Worm (Caenorhabditis elegans) whole organism, L1 larva: Measurements from ENCODE around the gene K02B7.3.

ENCODE experiments used
- C16A3.4 ChIP-seq: fragments of 150-350 bp; optimal IDR thresholded peaks from 2 replicates; lab custom pipeline; 2014; ENCODE audit warnings: missing biosample characterization, missing genetic modification characterization
- blmp-1 ChIP-seq: fragments of 150-350 bp; optimal IDR thresholded peaks from 2 replicates; lab custom pipeline; 2014; ENCODE audit warnings: missing biosample characterization, missing genetic modification characterization
- ceh-63 ChIP-seq: fragments of 200-800 bp; sonication (Bioruptor generic); optimal IDR thresholded peaks from 2 replicates; lab custom pipeline; 2018; ENCODE audit warnings: mild to moderate bottlenecking, missing genetic modification characterization, missing compliant biosample characterization
- ceh-82 ChIP-seq, 3 experiments: fragments of 150-350 bp in 1 of 3; sonication (generic microtip) in 2 of 3; optimal IDR thresholded peaks; 2 replicates each; lab custom pipeline; 2014 to 2017; ENCODE audit warnings: missing biosample characterization in 3 of 3, missing genetic modification characterization in 3 of 3
- ceh-90 ChIP-seq: sonication (generic microtip); optimal IDR thresholded peaks from 2 replicates; lab custom pipeline; 2016; ENCODE audit warnings: missing genetic modification characterization, missing compliant biosample characterization
- dpl-1 ChIP-seq, 3 experiments: fragments of 150-350 bp in 2 of 3; sonication (generic microtip) in 1 of 3; optimal IDR thresholded peaks; 2 replicates each; lab custom pipeline; 2014 to 2017; ENCODE audit warnings: missing biosample characterization in 3 of 3, missing genetic modification characterization in 3 of 3, missing genetic modification reagents in 3 of 3
- dsc-1 ChIP-seq: sonication (generic microtip); optimal IDR thresholded peaks from 2 replicates; lab custom pipeline; 2016; ENCODE audit warnings: mild to moderate bottlenecking, missing genetic modification characterization, missing compliant biosample characterization
- efl-1 ChIP-seq, 4 experiments: fragments of 150-350 bp; optimal IDR thresholded peaks in 3 of 4; peaks in 1 of 4; 1 replicate in 1 of 4; 2 replicates in 3 of 4; lab custom pipeline; 2014; ENCODE audit warnings: missing biosample characterization in 2 of 4, missing genetic modification characterization in 2 of 4, missing genetic modification reagents in 2 of 4
- egl-27 ChIP-seq, 2 experiments: fragments of 150-350 bp in 1 of 2; sonication (generic microtip); optimal IDR thresholded peaks; 3 replicates each; lab custom pipeline; 2017 to 2018; ENCODE audit warnings: missing biosample characterization in 2 of 2, missing genetic modification characterization in 2 of 2, missing genetic modification reagents in 2 of 2
- elt-3 ChIP-seq, 6 experiments: fragments of 150-350 bp in 1 of 6; sonication (generic microtip); optimal IDR thresholded peaks; 2 replicates each; lab custom pipeline; 2017 to 2018; ENCODE audit warnings: missing biosample characterization in 6 of 6, missing genetic modification characterization in 6 of 6, inconsistent platforms in 1 of 6
- ets-5 ChIP-seq: fragments of 200-800 bp; sonication (Bioruptor generic); IDR thresholded peaks from 2 replicates; pipeline ENCODE4 v1.3.6; 2022; ENCODE audit warnings: missing genetic modification characterization, missing compliant biosample characterization
- fkh-4 ChIP-seq: sonication (generic microtip); optimal IDR thresholded peaks from 2 replicates; lab custom pipeline; 2016; ENCODE audit warnings: missing compliant biosample characterization, missing genetic modification characterization, borderline replicate concordance
- fkh-8 ChIP-seq: sonication (generic microtip); optimal IDR thresholded peaks from 2 replicates; lab custom pipeline; 2016; ENCODE audit warnings: mild to moderate bottlenecking, missing genetic modification characterization, missing compliant biosample characterization
- fos-1 ChIP-seq: fragments of 150-350 bp; optimal IDR thresholded peaks from 2 replicates; lab custom pipeline; 2014; ENCODE audit warnings: missing biosample characterization, missing genetic modification characterization
- grh-1 ChIP-seq: fragments of 200-800 bp; sonication (Bioruptor generic); IDR thresholded peaks from 2 replicates; pipeline ENCODE4 v1.3.6; 2022; ENCODE audit warnings: missing genetic modification reagents, missing genetic modification characterization, missing compliant biosample characterization
- hlh-4 ChIP-seq: sonication (generic microtip); optimal IDR thresholded peaks from 2 replicates; lab custom pipeline; 2016; ENCODE audit warnings: mild to moderate bottlenecking, missing genetic modification characterization, missing compliant biosample characterization
- irx-1 ChIP-seq: sonication (generic microtip); optimal IDR thresholded peaks from 2 replicates; lab custom pipeline; 2016; ENCODE audit warnings: missing genetic modification characterization, missing compliant biosample characterization
- isw-1 ChIP-seq: fragments of 200-800 bp; sonication (Bioruptor generic); IDR thresholded peaks from 2 replicates; pipeline ENCODE4 v1.3.6; 2022; ENCODE audit warnings: missing genetic modification characterization, missing compliant biosample characterization
- lin-14 ChIP-seq: fragments of 200-800 bp; sonication (Bioruptor generic); optimal IDR thresholded peaks from 2 replicates; lab custom pipeline; 2018; ENCODE audit warnings: mild to moderate bottlenecking, missing genetic modification characterization, moderate library complexity, missing compliant biosample characterization
- lin-39 ChIP-seq: fragments of 150-350 bp; optimal IDR thresholded peaks from 2 replicates; lab custom pipeline; 2014; ENCODE audit warnings: missing biosample characterization, missing genetic modification reagents, missing genetic modification characterization
- lsy-2 ChIP-seq, 2 experiments: fragments of 150-350 bp; optimal IDR thresholded peaks; 2 replicates each; lab custom pipeline; 2014; ENCODE audit warnings: missing biosample characterization in 2 of 2, missing genetic modification characterization in 2 of 2
- mab-9 ChIP-seq: fragments of 200-800 bp; sonication (Bioruptor generic); IDR thresholded peaks from 2 replicates; pipeline ENCODE4 v1.3.6; 2022; ENCODE audit warnings: missing genetic modification reagents, missing genetic modification characterization, missing compliant biosample characterization
- mdl-1 ChIP-seq, 2 experiments: fragments of 150-350 bp; optimal IDR thresholded peaks; 2 replicates each; lab custom pipeline; 2014 to 2017; ENCODE audit warnings: missing biosample characterization in 2 of 2, missing genetic modification characterization in 2 of 2, inconsistent platforms in 1 of 2
- mep-1 ChIP-seq: fragments of 150-350 bp; optimal IDR thresholded peaks from 2 replicates; lab custom pipeline; 2014; ENCODE audit warnings: missing biosample characterization, missing genetic modification characterization
- nhr-47 ChIP-seq: sonication (generic microtip); optimal IDR thresholded peaks from 2 replicates; lab custom pipeline; 2016; ENCODE audit warnings: mild to moderate bottlenecking, missing genetic modification characterization, moderate library complexity, missing compliant biosample characterization
- nhr-71 ChIP-seq: sonication (generic microtip); optimal IDR thresholded peaks from 2 replicates; lab custom pipeline; 2016; ENCODE audit warnings: mild to moderate bottlenecking, missing genetic modification characterization, moderate library complexity, missing compliant biosample characterization
- nhr-76 ChIP-seq: sonication (generic microtip); optimal IDR thresholded peaks from 2 replicates; lab custom pipeline; 2017; ENCODE audit warnings: missing biosample characterization, missing genetic modification characterization
- nhr-84 ChIP-seq: sonication (generic microtip); optimal IDR thresholded peaks from 2 replicates; lab custom pipeline; 2017; ENCODE audit warnings: missing biosample characterization, missing genetic modification characterization
- nhr-85 ChIP-seq: sonication (generic microtip); peaks from one replicate; lab custom pipeline; 2016; ENCODE audit warnings: missing genetic modification characterization, inconsistent platforms, missing compliant biosample characterization
- pqm-1 ChIP-seq: sonication (generic microtip); optimal IDR thresholded peaks from 3 replicates; lab custom pipeline; 2017; ENCODE audit warnings: missing biosample characterization, missing genetic modification characterization
- snpc-4 ChIP-seq: fragments of 150-350 bp; optimal IDR thresholded peaks from 2 replicates; lab custom pipeline; 2014; ENCODE audit warnings: missing biosample characterization, missing genetic modification characterization
- snu-23 ChIP-seq: sonication (generic microtip); optimal IDR thresholded peaks from 2 replicates; lab custom pipeline; 2016; ENCODE audit warnings: missing genetic modification characterization, missing compliant biosample characterization
- swsn-7 ChIP-seq: sonication (generic microtip); optimal IDR thresholded peaks from 2 replicates; lab custom pipeline; 2016; ENCODE audit warnings: missing genetic modification characterization, missing compliant biosample characterization
- tbx-2 ChIP-seq: sonication (generic microtip); optimal IDR thresholded peaks from 2 replicates; lab custom pipeline; 2016; ENCODE audit warnings: missing genetic modification characterization, missing compliant biosample characterization
- unc-30 ChIP-seq: sonication (generic microtip); optimal IDR thresholded peaks from 2 replicates; lab custom pipeline; 2017; ENCODE audit warnings: missing biosample characterization, missing genetic modification characterization
- unc-98 ChIP-seq: fragments of 200-800 bp; sonication (Bioruptor generic); IDR thresholded peaks from 2 replicates; pipeline ENCODE4 v1.3.6; 2022; ENCODE audit warnings: missing genetic modification characterization, missing compliant biosample characterization
- zag-1 ChIP-seq: fragments of 150-350 bp; optimal IDR thresholded peaks from 2 replicates; lab custom pipeline; 2014; ENCODE audit warnings: missing biosample characterization, missing genetic modification characterization
- ztf-4 ChIP-seq: fragments of 150-350 bp; optimal IDR thresholded peaks from 2 replicates; lab custom pipeline; 2014; ENCODE audit warnings: missing biosample characterization, missing genetic modification characterization

Gene K02B7.3

DNA sequence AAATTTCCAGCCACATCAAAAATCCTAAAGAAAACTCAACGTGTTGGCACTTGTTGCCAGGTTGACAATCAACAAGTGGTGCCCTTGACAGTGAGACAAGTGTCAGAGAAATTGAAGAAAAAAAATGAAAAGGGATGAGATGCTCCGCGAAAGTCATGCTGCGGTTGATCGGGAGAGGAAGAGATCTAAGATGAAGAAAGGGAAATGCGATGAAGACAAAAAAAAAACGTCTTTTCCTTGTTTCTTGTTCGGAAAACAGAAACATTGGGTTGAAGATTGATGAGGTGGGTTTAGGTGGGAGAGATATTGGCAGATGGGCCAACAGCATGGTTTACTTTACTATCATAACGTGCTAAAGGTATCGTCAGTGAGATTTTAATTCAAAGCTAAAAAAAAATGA is 24.9 kb downstream of the K02B7.3 start (continued):
- TF ChIP-seq tbx-2 (tag; lab: Kevin White, UChicago), result no peak
- no peak for TF ChIP-seq nhr-76
- no peak for TF ChIP-seq fkh-8 (tag; lab: Kevin White, UChicago)
- TF ChIP-seq ceh-82 (tag; optimal IDR thresholded peaks at IDR 0.05; lab: Kevin White, UChicago), result no peak
- TF ChIP-seq dsc-1, result no peak
- peak; percentile 12 for TF ChIP-seq nhr-85 (tag; lab: Kevin White, UChicago)
- no peak for TF ChIP-seq C16A3.4 (tag; lab: Kevin White, UChicago)
- no peak for TF ChIP-seq ztf-4
- TF ChIP-seq mdl-1 (tag; optimal IDR thresholded peaks at IDR 0.05; lab: Kevin White, UChicago), result no peak
- peak; percentile 71 for TF ChIP-seq lin-14 (GFP tag; lab: Kevin White, UChicago)
- TF ChIP-seq egl-27 (tag; optimal IDR thresholded peaks at IDR 0.05; lab: Kevin White, UChicago), result no peak
- no peak for TF ChIP-seq ceh-90 (tag; lab: Kevin White, UChicago)
- no peak for TF ChIP-seq nhr-84 (tag; lab: Kevin White, UChicago)
- no peak for TF ChIP-seq unc-98 (GFP tag; lab: Robert Waterston, UW)
- no peak for TF ChIP-seq efl-1 (optimal IDR thresholded peaks at IDR 0.05; lab: Kevin White, UChicago)
- TF ChIP-seq efl-1 (GFP tag; optimal IDR thresholded peaks at IDR 0.05 in 1 of 2; lab: Kevin White, UChicago), result peak in 1 of 2 experiments; percentile 57

ce11 chrII:14668608-14669007 is 26.5 kb downstream of the K02B7.3 start:
- no peak for TF ChIP-seq grh-1 (GFP tag; lab: Robert Waterston, UW)

ce11 chrII:14666274-14666673 is 28.8 kb downstream of the K02B7.3 start:
- no peak for TF ChIP-seq ceh-63 (GFP tag; lab: Kevin White, UChicago)
- TF ChIP-seq mab-9, result no peak
- TF ChIP-seq isw-1, result no peak
- TF ChIP-seq fkh-4 (tag; lab: Kevin White, UChicago), result no peak
- no peak for TF ChIP-seq unc-98 (GFP tag; lab: Robert Waterston, UW)

DNA sequence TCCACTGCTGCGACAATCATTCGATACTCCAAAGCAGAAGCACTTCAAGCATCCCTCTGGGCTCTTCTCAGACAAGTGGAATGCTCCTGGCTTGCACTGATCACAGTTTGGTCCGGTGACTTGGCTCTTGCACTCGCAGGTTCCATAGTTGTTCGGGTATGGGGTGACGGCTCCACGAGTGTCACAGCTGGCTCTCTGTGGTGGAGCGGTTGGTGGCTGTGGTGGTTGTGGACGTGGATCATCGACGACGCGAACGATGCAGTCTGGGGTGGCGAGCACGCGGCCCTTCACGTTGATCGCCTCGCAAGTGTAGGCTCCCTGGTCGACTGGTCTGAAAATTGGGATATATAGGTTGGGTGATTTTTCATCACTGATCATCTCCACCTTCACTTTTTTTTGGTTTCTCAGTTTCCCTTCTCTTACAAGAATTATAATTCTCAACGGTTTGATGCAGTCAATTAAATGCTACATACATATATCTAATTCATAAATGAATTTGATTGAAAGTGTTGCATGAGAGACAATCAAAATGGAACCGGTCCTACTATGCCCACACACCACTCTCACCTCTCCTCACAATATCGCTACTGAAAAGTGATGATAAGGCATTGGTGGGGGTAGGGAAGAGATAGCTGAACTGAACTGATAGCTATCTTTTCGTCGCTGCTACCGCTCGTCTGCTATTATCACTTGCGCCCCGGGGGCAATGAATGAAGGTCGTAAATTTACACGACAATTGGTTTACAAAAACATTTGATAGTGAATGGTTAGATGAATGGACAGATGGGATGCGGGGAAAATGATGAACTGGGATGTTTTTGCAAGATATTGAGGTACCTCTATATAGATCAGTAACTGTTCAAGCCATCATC is 30.2 kb downstream of the K02B7.3 start:
- TF ChIP-seq blmp-1, result peak; percentile 3
- peak; percentile 61 for TF ChIP-seq lin-14 (GFP tag; lab: Kevin White, UChicago)
- no peak for TF ChIP-seq ets-5 (GFP tag; lab: Robert Waterston, UW)
- TF ChIP-seq efl-1 (optimal IDR thresholded peaks at IDR 0.05; lab: Kevin White, UChicago), result no peak
- peak in 1 of 2 experiments; percentile 61 for TF ChIP-seq efl-1 (GFP tag; optimal IDR thresholded peaks at IDR 0.05 in 1 of 2; lab: Kevin White, UChicago)
- peak; percentile 51 for TF ChIP-seq nhr-85 (tag; lab: Kevin White, UChicago)
- TF ChIP-seq elt-3 (tag; optimal IDR thresholded peaks at IDR 0.05; lab: Kevin White, UChicago), result peak in 4 of 6 experiments; percentile 25 to 79 (median 67)

- TF ChIP-seq irx-1 (tag; lab: Kevin White, UChicago) (no peak), efl-1 (optimal IDR thresholded peaks at IDR 0.05; lab: Kevin White, UChicago) (no peak), efl-1 (GFP tag; optimal IDR thresholded peaks at IDR 0.05 in 1 of 2; lab: Kevin White, UChicago) (peak in 1 of 2 experiments; percentile 87)
These were observed 47.6 kb downstream of the K02B7.3 start for ce11 chrII:14647550-14647949.

- peak; percentile 6 for TF ChIP-seq ztf-4
- peak; percentile 35 for TF ChIP-seq nhr-47 (tag; lab: Kevin White, UChicago)
- TF ChIP-seq snpc-4, result peak; percentile 74
- peak; percentile 68 for TF ChIP-seq snu-23 (GFP tag; lab: Kevin White, UChicago)
- TF ChIP-seq mep-1 (tag; lab: Kevin White, UChicago), result peak; percentile 69
- no peak for TF ChIP-seq unc-30 (tag; lab: Kevin White, UChicago)
- peak; percentile 12 to 21 (median 14) for TF ChIP-seq dpl-1 (GFP tag; optimal IDR thresholded peaks at IDR 0.05; lab: Kevin White, UChicago)
- TF ChIP-seq pqm-1 (tag; lab: Kevin White, UChicago), result no peak
- TF ChIP-seq mdl-1 (tag; optimal IDR thresholded peaks at IDR 0.05; lab: Kevin White, UChicago), result peak in 1 of 2 experiments; percentile 23
- peak in 1 of 6 experiments; percentile 7 for TF ChIP-seq elt-3 (tag; optimal IDR thresholded peaks at IDR 0.05; lab: Kevin White, UChicago)
- no peak for TF ChIP-seq zag-1
- no peak for TF ChIP-seq hlh-4
- peak; percentile 5 for TF ChIP-seq fos-1 (tag; lab: Kevin White, UChicago)
- TF ChIP-seq lsy-2 (tag; optimal IDR thresholded peaks at IDR 0.05; lab: Kevin White, UChicago), result peak; percentile 40 to 65
- TF ChIP-seq efl-1 (optimal IDR thresholded peaks at IDR 0.05; lab: Kevin White, UChicago), result peak; percentile 57 to 63
- peak in 1 of 2 experiments; percentile 47 for TF ChIP-seq efl-1 (GFP tag; optimal IDR thresholded peaks at IDR 0.05 in 1 of 2; lab: Kevin White, UChicago)
- peak; percentile 91 for TF ChIP-seq lin-39
- peak; percentile 91 for TF ChIP-seq lin-14 (GFP tag; lab: Kevin White, UChicago)
- TF ChIP-seq fkh-8 (tag; lab: Kevin White, UChicago), result no peak
- peak; percentile 28 for TF ChIP-seq fkh-4 (tag; lab: Kevin White, UChicago)
- peak; percentile 46 for TF ChIP-seq swsn-7 (tag; lab: Kevin White, UChicago)
- peak in 2 of 3 experiments; percentile 16 to 47 for TF ChIP-seq ceh-82 (tag; optimal IDR thresholded peaks at IDR 0.05; lab: Kevin White, UChicago)
- peak; percentile 72 for TF ChIP-seq nhr-71
These were observed 49.8 kb downstream of the K02B7.3 start for ce11 chrII:14645290-14645689.
